Worm (Caenorhabditis elegans) whole organism, early embryonic: ENCODE data around the gene C53A3.4.

ENCODE experiments used
- B0310.2 ChIP-seq: sonication (generic microtip); optimal IDR thresholded peaks from 2 replicates; lab custom pipeline; 2016; ENCODE audit warnings: mild to moderate bottlenecking, missing genetic modification characterization, missing compliant biosample characterization
- F13C5.2 ChIP-seq: sonication (generic microtip); optimal IDR thresholded peaks from 2 replicates; lab custom pipeline; 2017; ENCODE audit warnings: mild to moderate bottlenecking, missing genetic modification characterization, inconsistent platforms, missing compliant biosample characterization
- aly-1 ChIP-seq: sonication (generic microtip); optimal IDR thresholded peaks from 2 replicates; lab custom pipeline; 2016; ENCODE audit warnings: missing genetic modification characterization, missing compliant biosample characterization
- ama-1 ChIP-seq: fragments of 150-350 bp; optimal IDR thresholded peaks from 2 replicates; lab custom pipeline; 2014
- ceh-13 ChIP-seq: fragments of 200-800 bp; sonication (Bioruptor generic); optimal IDR thresholded peaks from 2 replicates; lab custom pipeline; 2018; ENCODE audit warnings: mild to moderate bottlenecking, missing genetic modification characterization, missing compliant biosample characterization
- ceh-36 ChIP-seq: sonication (generic microtip); optimal IDR thresholded peaks from 2 replicates; lab custom pipeline; 2016; ENCODE audit warnings: missing genetic modification characterization, inconsistent platforms, missing compliant biosample characterization
- ets-7 ChIP-seq: sonication (generic microtip); optimal IDR thresholded peaks from 2 replicates; lab custom pipeline; 2016; ENCODE audit warnings: missing genotype, missing genetic modification characterization, missing compliant biosample characterization
- flt-1 ChIP-seq: fragments of 200-800 bp; sonication (Bioruptor generic); IDR thresholded peaks from 2 replicates; pipeline ENCODE4 v1.3.6; 2022; ENCODE audit warnings: missing genetic modification characterization, missing compliant biosample characterization
- hmbx-1 ChIP-seq: sonication (generic microtip); optimal IDR thresholded peaks from 2 replicates; lab custom pipeline; 2016; ENCODE audit warnings: mild to moderate bottlenecking, missing genetic modification characterization, missing compliant biosample characterization
- hmg-4 ChIP-seq: fragments of 200-800 bp; sonication (Bioruptor generic); optimal IDR thresholded peaks from 2 replicates; lab custom pipeline; 2018; ENCODE audit warnings: mild to moderate bottlenecking, missing genetic modification characterization, missing compliant biosample characterization
- hnd-1 ChIP-seq: sonication (generic microtip); optimal IDR thresholded peaks from 2 replicates; lab custom pipeline; 2016; ENCODE audit warnings: missing genetic modification characterization, missing compliant biosample characterization
- pes-1 ChIP-seq: fragments of 200-800 bp; sonication (Bioruptor generic); IDR thresholded peaks from 2 replicates; pipeline ENCODE4 v1.3.6; 2022; ENCODE audit warnings: missing genetic modification reagents, missing genetic modification characterization, missing compliant biosample characterization
- scrt-1 ChIP-seq: fragments of 200-800 bp; sonication (Bioruptor generic); IDR thresholded peaks from 2 replicates; pipeline ENCODE4 v1.3.6; 2022; ENCODE audit warnings: missing genetic modification characterization, missing compliant biosample characterization
- sea-1 ChIP-seq: fragments of 200-800 bp; sonication (Bioruptor generic); conservative IDR thresholded peaks from 2 replicates; pipeline ENCODE4 v1.3.6; 2022; ENCODE audit warnings: missing genetic modification characterization, missing compliant biosample characterization
- tbx-11 ChIP-seq: fragments of 200-800 bp; sonication (Bioruptor generic); IDR thresholded peaks from 2 replicates; pipeline ENCODE4 v1.3.6; 2022; ENCODE audit warnings: missing genetic modification characterization, missing compliant biosample characterization
- tbx-37 ChIP-seq: fragments of 200-800 bp; sonication (Bioruptor generic); conservative IDR thresholded peaks from 2 replicates; pipeline ENCODE4 v1.3.6; 2022; ENCODE audit warnings: missing genetic modification reagents, missing genetic modification characterization, missing compliant biosample characterization
- tra-4 ChIP-seq: sonication (generic microtip); optimal IDR thresholded peaks from 2 replicates; lab custom pipeline; 2017; ENCODE audit warnings: missing genetic modification characterization, missing compliant biosample characterization

Gene C53A3.4

ce11 chrV:5730783-5731182 is 27.9 kb downstream of the C53A3.4 start, which contains the start of gene K09H11.15:
TSS of gene K09H11.15 (minus strand) at chrV:5730883.
- TF ChIP-seq B0310.2 (tag; lab: Kevin White, UChicago), result no peak
- no peak for TF ChIP-seq ceh-13 (GFP tag; lab: Kevin White, UChicago)
- TF ChIP-seq aly-1 (tag; lab: Kevin White, UChicago), result no peak
- TF ChIP-seq tbx-37, result no peak
- no peak for TF ChIP-seq sea-1
- no peak for TF ChIP-seq ets-7 (tag; lab: Kevin White, UChicago)
- TF ChIP-seq F13C5.2 (tag; lab: Kevin White, UChicago), result no peak
- TF ChIP-seq ceh-36 (tag; lab: Kevin White, UChicago), result no peak
- TF ChIP-seq pes-1 (GFP tag; lab: Robert Waterston, UW), result no peak
- no peak for TF ChIP-seq hmg-4 (GFP tag; lab: Kevin White, UChicago)
- TF ChIP-seq hnd-1, result no peak
- TF ChIP-seq hmbx-1 (tag; lab: Kevin White, UChicago), result no peak
- TF ChIP-seq flt-1 (GFP tag; lab: Robert Waterston, UW), result no peak
- no peak for TF ChIP-seq tbx-11 (GFP tag; lab: Robert Waterston, UW)
- TF ChIP-seq tra-4 (tag; lab: Kevin White, UChicago), result no peak
- no peak for TF ChIP-seq scrt-1 (GFP tag; lab: Robert Waterston, UW)
- TF ChIP-seq ama-1 (lab: Kevin White, UChicago), result no peak

- TF ChIP-seq ets-7 (tag; lab: Kevin White, UChicago), result no peak
- no peak for TF ChIP-seq pes-1 (GFP tag; lab: Robert Waterston, UW)
- TF ChIP-seq tbx-11 (GFP tag; lab: Robert Waterston, UW), result no peak
- TF ChIP-seq ceh-13 (GFP tag; lab: Kevin White, UChicago), result no peak
- no peak for TF ChIP-seq flt-1 (GFP tag; lab: Robert Waterston, UW)
- TF ChIP-seq hnd-1, result no peak
- TF ChIP-seq hmg-4 (GFP tag; lab: Kevin White, UChicago), result no peak
- TF ChIP-seq hmbx-1 (tag; lab: Kevin White, UChicago), result no peak
- TF ChIP-seq sea-1, result no peak
Measured at ce11 chrV:5726463-5726862, 32.2 kb downstream of the C53A3.4 start, which contains the start of gene K09H11.4. TSS of gene K09H11.4 (minus strand) at chrV:5726563.

- TF ChIP-seq F13C5.2 (tag; lab: Kevin White, UChicago) (no peak), tbx-11 (GFP tag; lab: Robert Waterston, UW) (no peak), ceh-36 (tag; lab: Kevin White, UChicago) (no peak), hnd-1 (no peak), ets-7 (tag; lab: Kevin White, UChicago) (no peak), hmg-4 (GFP tag; lab: Kevin White, UChicago) (no peak), scrt-1 (GFP tag; lab: Robert Waterston, UW) (no peak), B0310.2 (tag; lab: Kevin White, UChicago) (no peak), hmbx-1 (tag; lab: Kevin White, UChicago) (no peak), tbx-37 (no peak), tra-4 (tag; lab: Kevin White, UChicago) (no peak), pes-1 (GFP tag; lab: Robert Waterston, UW) (no peak), ama-1 (lab: Kevin White, UChicago) (no peak), aly-1 (tag; lab: Kevin White, UChicago) (no peak), flt-1 (GFP tag; lab: Robert Waterston, UW) (no peak), sea-1 (no peak), ceh-13 (GFP tag; lab: Kevin White, UChicago) (no peak)
Measured at ce11 chrV:5724395-5724794, 34.3 kb downstream of the C53A3.4 start.

- TF ChIP-seq ceh-13 (GFP tag; lab: Kevin White, UChicago), result no peak
- TF ChIP-seq ets-7 (tag; lab: Kevin White, UChicago), result no peak
- TF ChIP-seq tbx-37, result no peak
- TF ChIP-seq hnd-1, result no peak
- TF ChIP-seq ama-1 (lab: Kevin White, UChicago), result no peak
- TF ChIP-seq B0310.2 (tag; lab: Kevin White, UChicago), result no peak
- no peak for TF ChIP-seq pes-1 (GFP tag; lab: Robert Waterston, UW)
Measured at ce11 chrV:5722093-5722492, 36.6 kb downstream of the C53A3.4 start.

- no peak for TF ChIP-seq tbx-37
- no peak for TF ChIP-seq ets-7 (tag; lab: Kevin White, UChicago)
Measured at ce11 chrV:5717237-5717935, 41.3 kb downstream of the C53A3.4 start, which contains the start of gene rga-3. TSS of gene rga-3 (plus strand) at chrV:5717885.

- TF ChIP-seq ceh-36 (tag; lab: Kevin White, UChicago) (no peak), tbx-37 (no peak), ama-1 (lab: Kevin White, UChicago) (no peak), tbx-11 (GFP tag; lab: Robert Waterston, UW) (no peak), F13C5.2 (tag; lab: Kevin White, UChicago) (no peak), hmbx-1 (tag; lab: Kevin White, UChicago) (no peak), ceh-13 (GFP tag; lab: Kevin White, UChicago) (no peak), aly-1 (tag; lab: Kevin White, UChicago) (no peak), hnd-1 (no peak), tra-4 (tag; lab: Kevin White, UChicago) (no peak), flt-1 (GFP tag; lab: Robert Waterston, UW) (no peak), ets-7 (tag; lab: Kevin White, UChicago) (no peak), sea-1 (no peak), scrt-1 (GFP tag; lab: Robert Waterston, UW) (no peak)
Measured at ce11 chrV:5716508-5716907, 42.2 kb downstream of the C53A3.4 start, which contains the start of gene K09H11.9. TSS of gene K09H11.9 (minus strand) at chrV:5716608.

DNA sequence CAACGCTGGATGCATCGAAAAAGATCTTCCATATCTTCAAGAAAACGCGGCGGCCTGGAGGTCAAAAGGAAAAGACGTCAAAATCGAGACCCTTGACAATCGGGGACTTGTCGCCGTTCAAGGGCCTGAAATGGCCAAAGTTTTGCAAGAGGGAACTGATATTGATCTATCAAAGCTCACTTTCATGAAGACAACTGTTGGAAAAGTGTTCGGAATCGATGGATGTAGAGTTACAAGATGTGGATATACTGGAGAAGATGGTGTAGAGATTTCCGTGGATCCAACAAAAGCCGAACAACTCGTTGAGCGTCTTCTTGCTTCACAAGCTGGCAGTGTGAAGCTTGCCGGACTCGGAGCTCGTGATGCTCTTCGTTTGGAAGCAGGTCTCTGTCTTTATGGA is 45.2 kb downstream of the C53A3.4 start:
- TF ChIP-seq flt-1 (GFP tag; lab: Robert Waterston, UW) (no peak), aly-1 (tag; lab: Kevin White, UChicago) (no peak), B0310.2 (tag; lab: Kevin White, UChicago) (no peak), pes-1 (GFP tag; lab: Robert Waterston, UW) (no peak), hmbx-1 (tag; lab: Kevin White, UChicago) (no peak), tbx-37 (no peak), ceh-36 (tag; lab: Kevin White, UChicago) (no peak), tra-4 (tag; lab: Kevin White, UChicago) (no peak), tbx-11 (GFP tag; lab: Robert Waterston, UW) (no peak), F13C5.2 (tag; lab: Kevin White, UChicago) (no peak), ama-1 (lab: Kevin White, UChicago) (no peak)
